Worm (Caenorhabditis elegans) whole organism, early embryonic: ENCODE data around the gene gst-42.
A peak's percentile ranks its signal among the peaks of the same experiment; 100 is the strongest.

ENCODE experiments used
- B0310.2 ChIP-seq: sonication (generic microtip); optimal IDR thresholded peaks from 2 replicates; lab custom pipeline; 2016; ENCODE audit warnings: mild to moderate bottlenecking, missing genetic modification characterization, missing compliant biosample characterization
- F13C5.2 ChIP-seq: sonication (generic microtip); optimal IDR thresholded peaks from 2 replicates; lab custom pipeline; 2017; ENCODE audit warnings: mild to moderate bottlenecking, missing genetic modification characterization, inconsistent platforms, missing compliant biosample characterization
- aly-1 ChIP-seq: sonication (generic microtip); optimal IDR thresholded peaks from 2 replicates; lab custom pipeline; 2016; ENCODE audit warnings: missing genetic modification characterization, missing compliant biosample characterization
- ama-1 ChIP-seq: fragments of 150-350 bp; optimal IDR thresholded peaks from 2 replicates; lab custom pipeline; 2014
- ceh-13 ChIP-seq: fragments of 200-800 bp; sonication (Bioruptor generic); optimal IDR thresholded peaks from 2 replicates; lab custom pipeline; 2018; ENCODE audit warnings: mild to moderate bottlenecking, missing genetic modification characterization, missing compliant biosample characterization
- ceh-36 ChIP-seq: sonication (generic microtip); optimal IDR thresholded peaks from 2 replicates; lab custom pipeline; 2016; ENCODE audit warnings: missing genetic modification characterization, inconsistent platforms, missing compliant biosample characterization
- ets-7 ChIP-seq: sonication (generic microtip); optimal IDR thresholded peaks from 2 replicates; lab custom pipeline; 2016; ENCODE audit warnings: missing genotype, missing genetic modification characterization, missing compliant biosample characterization
- flt-1 ChIP-seq: fragments of 200-800 bp; sonication (Bioruptor generic); IDR thresholded peaks from 2 replicates; pipeline ENCODE4 v1.3.6; 2022; ENCODE audit warnings: missing genetic modification characterization, missing compliant biosample characterization
- hmbx-1 ChIP-seq: sonication (generic microtip); optimal IDR thresholded peaks from 2 replicates; lab custom pipeline; 2016; ENCODE audit warnings: mild to moderate bottlenecking, missing genetic modification characterization, missing compliant biosample characterization
- hmg-4 ChIP-seq: fragments of 200-800 bp; sonication (Bioruptor generic); optimal IDR thresholded peaks from 2 replicates; lab custom pipeline; 2018; ENCODE audit warnings: mild to moderate bottlenecking, missing genetic modification characterization, missing compliant biosample characterization
- hnd-1 ChIP-seq: sonication (generic microtip); optimal IDR thresholded peaks from 2 replicates; lab custom pipeline; 2016; ENCODE audit warnings: missing genetic modification characterization, missing compliant biosample characterization
- pes-1 ChIP-seq: fragments of 200-800 bp; sonication (Bioruptor generic); IDR thresholded peaks from 2 replicates; pipeline ENCODE4 v1.3.6; 2022; ENCODE audit warnings: missing genetic modification reagents, missing genetic modification characterization, missing compliant biosample characterization
- scrt-1 ChIP-seq: fragments of 200-800 bp; sonication (Bioruptor generic); IDR thresholded peaks from 2 replicates; pipeline ENCODE4 v1.3.6; 2022; ENCODE audit warnings: missing genetic modification characterization, missing compliant biosample characterization
- sea-1 ChIP-seq: fragments of 200-800 bp; sonication (Bioruptor generic); conservative IDR thresholded peaks from 2 replicates; pipeline ENCODE4 v1.3.6; 2022; ENCODE audit warnings: missing genetic modification characterization, missing compliant biosample characterization
- tbx-11 ChIP-seq: fragments of 200-800 bp; sonication (Bioruptor generic); IDR thresholded peaks from 2 replicates; pipeline ENCODE4 v1.3.6; 2022; ENCODE audit warnings: missing genetic modification characterization, missing compliant biosample characterization
- tbx-37 ChIP-seq: fragments of 200-800 bp; sonication (Bioruptor generic); conservative IDR thresholded peaks from 2 replicates; pipeline ENCODE4 v1.3.6; 2022; ENCODE audit warnings: missing genetic modification reagents, missing genetic modification characterization, missing compliant biosample characterization
- tra-4 ChIP-seq: sonication (generic microtip); optimal IDR thresholded peaks from 2 replicates; lab custom pipeline; 2017; ENCODE audit warnings: missing genetic modification characterization, missing compliant biosample characterization

The gst-42 gene

ce11 chrX:11727761-11728160 lies at the start of gene gst-42, which contains the start of gene D1053.2:
gst-42 (minus strand) TSS chrX:11727936.
D1053.2 (plus strand) TSS chrX:11728151.
- TF ChIP-seq hmbx-1 (tag; lab: Kevin White, UChicago) (no peak), sea-1 (GFP tag; lab: Robert Waterston, UW) (no peak), ceh-13 (no peak), tra-4 (tag; lab: Kevin White, UChicago) (no peak), tbx-11 (no peak), hmg-4 (GFP tag; lab: Kevin White, UChicago) (no peak)

- TF ChIP-seq hmbx-1 (tag; lab: Kevin White, UChicago) (no peak), F13C5.2 (no peak), hnd-1 (tag; lab: Kevin White, UChicago) (no peak), scrt-1 (GFP tag; lab: Robert Waterston, UW) (no peak), ama-1 (lab: Kevin White, UChicago) (no peak), ceh-13 (no peak), ets-7 (tag; lab: Kevin White, UChicago) (no peak), sea-1 (GFP tag; lab: Robert Waterston, UW) (no peak), ceh-36 (tag; lab: Kevin White, UChicago) (no peak), tra-4 (tag; lab: Kevin White, UChicago) (no peak), pes-1 (GFP tag; lab: Robert Waterston, UW) (no peak), hmg-4 (GFP tag; lab: Kevin White, UChicago) (no peak)
These were observed 41.5 kb upstream of the gst-42 start, which contains the start of gene ttx-3 for ce11 chrX:11769278-11769677. ttx-3 (minus strand) TSS chrX:11769378.

ce11 chrX:11766432-11766831 lies 38.7 kb upstream of the gst-42 start:
- TF ChIP-seq sea-1 (GFP tag; lab: Robert Waterston, UW) = no peak
- TF ChIP-seq ceh-36 (tag; lab: Kevin White, UChicago) = no peak
- TF ChIP-seq tbx-37 (GFP tag; lab: Robert Waterston, UW) = no peak
- no peak for TF ChIP-seq pes-1 (GFP tag; lab: Robert Waterston, UW)
- no peak for TF ChIP-seq hnd-1 (tag; lab: Kevin White, UChicago)

- TF ChIP-seq ama-1 (lab: Kevin White, UChicago) (no peak), ets-7 (tag; lab: Kevin White, UChicago) (no peak), pes-1 (GFP tag; lab: Robert Waterston, UW) (no peak), sea-1 (GFP tag; lab: Robert Waterston, UW) (no peak), F13C5.2 (no peak), ceh-13 (no peak)
These were observed 38.1 kb upstream of the gst-42 start for ce11 chrX:11765860-11766259.

ce11 chrX:11758809-11759208 lies 31.1 kb upstream of the gst-42 start, which contains the start of gene lact-7:
lact-7 (plus strand) TSS chrX:11759109.
- TF ChIP-seq tbx-37 (GFP tag; lab: Robert Waterston, UW) = no peak
- no peak for TF ChIP-seq F13C5.2
- no peak for TF ChIP-seq ceh-36 (tag; lab: Kevin White, UChicago)
- TF ChIP-seq aly-1 (tag; lab: Kevin White, UChicago) = no peak
- TF ChIP-seq hmg-4 (GFP tag; lab: Kevin White, UChicago) = no peak
- no peak for TF ChIP-seq hmbx-1 (tag; lab: Kevin White, UChicago)
- no peak for TF ChIP-seq ama-1 (lab: Kevin White, UChicago)
- no peak for TF ChIP-seq ceh-13

ce11 chrX:11757666-11758065 lies 29.9 kb upstream of the gst-42 start:
- peak; percentile 90 for TF ChIP-seq scrt-1 (GFP tag; lab: Robert Waterston, UW)
- peak; percentile 46 for TF ChIP-seq tra-4 (tag; lab: Kevin White, UChicago)
- peak; percentile 73 for TF ChIP-seq ets-7 (tag; lab: Kevin White, UChicago)
- peak; percentile 87 for TF ChIP-seq flt-1 (GFP tag; lab: Robert Waterston, UW)
- TF ChIP-seq hmg-4 (GFP tag; lab: Kevin White, UChicago) = no peak
- peak; percentile 94 for TF ChIP-seq pes-1 (GFP tag; lab: Robert Waterston, UW)
- peak; percentile 69 for TF ChIP-seq B0310.2 (tag; lab: Kevin White, UChicago)
- TF ChIP-seq ama-1 (lab: Kevin White, UChicago) = no peak
- peak; percentile 84 for TF ChIP-seq tbx-11
- TF ChIP-seq aly-1 (tag; lab: Kevin White, UChicago) = peak; percentile 80
- peak; percentile 88 for TF ChIP-seq tbx-37 (GFP tag; lab: Robert Waterston, UW)
- TF ChIP-seq ceh-13 = peak; percentile 73
- peak; percentile 86 for TF ChIP-seq ceh-36 (tag; lab: Kevin White, UChicago)
- peak; percentile 63 for TF ChIP-seq hmbx-1 (tag; lab: Kevin White, UChicago)
- peak; percentile 81 for TF ChIP-seq hnd-1 (tag; lab: Kevin White, UChicago)
- TF ChIP-seq F13C5.2 = peak; percentile 94
- peak; percentile 93 for TF ChIP-seq sea-1 (GFP tag; lab: Robert Waterston, UW)

- no peak for TF ChIP-seq tbx-37 (GFP tag; lab: Robert Waterston, UW)
- TF ChIP-seq tbx-11 = no peak
- no peak for TF ChIP-seq aly-1 (tag; lab: Kevin White, UChicago)
- no peak for TF ChIP-seq B0310.2 (tag; lab: Kevin White, UChicago)
- TF ChIP-seq ets-7 (tag; lab: Kevin White, UChicago) = no peak
- TF ChIP-seq scrt-1 (GFP tag; lab: Robert Waterston, UW) = no peak
- no peak for TF ChIP-seq tra-4 (tag; lab: Kevin White, UChicago)
- no peak for TF ChIP-seq hmg-4 (GFP tag; lab: Kevin White, UChicago)
- no peak for TF ChIP-seq pes-1 (GFP tag; lab: Robert Waterston, UW)
- no peak for TF ChIP-seq ceh-13
- TF ChIP-seq sea-1 (GFP tag; lab: Robert Waterston, UW) = no peak
- no peak for TF ChIP-seq hmbx-1 (tag; lab: Kevin White, UChicago)
- TF ChIP-seq ceh-36 (tag; lab: Kevin White, UChicago) = no peak
- no peak for TF ChIP-seq ama-1 (lab: Kevin White, UChicago)
- TF ChIP-seq hnd-1 (tag; lab: Kevin White, UChicago) = no peak
- TF ChIP-seq flt-1 (GFP tag; lab: Robert Waterston, UW) = no peak
- no peak for TF ChIP-seq F13C5.2
These were observed 25.4 kb upstream of the gst-42 start for ce11 chrX:11753155-11753554.
